Fruit fly (Drosophila melanogaster) whole organism, embryonic: Measurements from ENCODE around the gene CG8191.

Experiments used
- Antp ChIP-seq: fragments of 200-800 bp; sonication (Bioruptor generic); optimal IDR thresholded peaks from 3 replicates; lab custom pipeline; 2016; ENCODE audit warnings: missing biosample characterization, missing genetic modification characterization
- B-H1 ChIP-seq: fragments of 200-800 bp; sonication (Bioruptor generic); IDR thresholded peaks from 3 replicates; pipeline ENCODE4 v1.3.6; 2022; ENCODE audit warnings: missing biosample characterization, missing genetic modification characterization
- Bgb ChIP-seq: fragments of 200-800 bp; sonication (Bioruptor generic); IDR thresholded peaks from 2 replicates; pipeline ENCODE4 v1.3.6; 2022; ENCODE audit warnings: missing biosample characterization, missing genetic modification characterization; ENCODE audit not compliant: partially characterized antibody
- CG10321 ChIP-seq: fragments of 200-800 bp; sonication (Bioruptor generic); IDR thresholded peaks from 2 replicates; pipeline ENCODE4 v1.3.6; 2022; ENCODE audit warnings: missing biosample characterization, missing genetic modification characterization
- CG10654 ChIP-seq: fragments of 200-800 bp; sonication (Bioruptor generic); optimal IDR thresholded peaks from 2 replicates; lab custom pipeline; 2016; ENCODE audit warnings: missing biosample characterization, missing genetic modification characterization
- CG12659 ChIP-seq: fragments of 200-800 bp; sonication (Bioruptor generic); optimal IDR thresholded peaks from 3 replicates; lab custom pipeline; 2017; ENCODE audit warnings: mild to moderate bottlenecking, missing biosample characterization, missing genetic modification reagents, missing genetic modification characterization
- CG12942 ChIP-seq: fragments of 200-800 bp; sonication (Bioruptor generic); optimal IDR thresholded peaks from 3 replicates; lab custom pipeline; 2016; ENCODE audit warnings: missing biosample characterization, missing genetic modification characterization
- CG17359 ChIP-seq: fragments of 200-800 bp; sonication (Bioruptor generic); optimal IDR thresholded peaks from 3 replicates; lab custom pipeline; 2018; ENCODE audit warnings: missing biosample characterization, mild to moderate bottlenecking, missing genetic modification characterization, moderate library complexity
- CG17612 ChIP-seq: fragments of 200-800 bp; sonication (Bioruptor generic); IDR thresholded peaks from 2 replicates; pipeline ENCODE4 v1.3.6; 2022; ENCODE audit warnings: missing biosample characterization, missing genetic modification characterization
- CG17912 ChIP-seq: fragments of 200-800 bp; sonication (Bioruptor generic); optimal IDR thresholded peaks from 2 replicates; lab custom pipeline; 2018; ENCODE audit warnings: missing biosample characterization, mild to moderate bottlenecking, missing genetic modification characterization
- CG18476 ChIP-seq: fragments of 200-800 bp; sonication (Bioruptor generic); optimal IDR thresholded peaks from 2 replicates; lab custom pipeline; 2016; ENCODE audit warnings: missing biosample characterization, mild to moderate bottlenecking, missing genetic modification characterization
- CG31441 ChIP-seq: fragments of 200-800 bp; sonication (Bioruptor generic); IDR thresholded peaks from 2 replicates; pipeline ENCODE4 v1.3.6; 2022; ENCODE audit warnings: missing biosample characterization, missing genetic modification characterization
- CG33557 ChIP-seq: fragments of 200-800 bp; sonication (Bioruptor generic); optimal IDR thresholded peaks from 2 replicates; lab custom pipeline; 2019; ENCODE audit warnings: missing biosample characterization, mild to moderate bottlenecking, missing genetic modification characterization, moderate library complexity
- CG4360 ChIP-seq: fragments of 200-800 bp; sonication (Bioruptor generic); IDR thresholded peaks from 2 replicates; pipeline ENCODE4 v1.3.6; 2022; ENCODE audit warnings: missing biosample characterization, missing genetic modification characterization
- CG4707 ChIP-seq: fragments of 200-800 bp; sonication (Bioruptor generic); optimal IDR thresholded peaks from 2 replicates; lab custom pipeline; 2018; ENCODE audit warnings: missing biosample characterization, mild to moderate bottlenecking, missing genetic modification characterization, moderate library complexity
- CG4854 ChIP-seq: fragments of 200-800 bp; sonication (Bioruptor generic); optimal IDR thresholded peaks from 2 replicates; lab custom pipeline; 2016; ENCODE audit warnings: missing biosample characterization, missing genetic modification characterization, inconsistent platforms
- CG6272 ChIP-seq: fragments of 200-800 bp; sonication (Bioruptor generic); IDR thresholded peaks from 2 replicates; pipeline ENCODE4 v1.3.6; 2022; ENCODE audit warnings: missing biosample characterization, missing genetic modification characterization
- CG8290 ChIP-seq, 3 experiments: fragments of 200-800 bp; sonication (Bioruptor generic); optimal IDR thresholded peaks; 2 replicates each; lab custom pipeline; 2016 to 2019; ENCODE audit warnings: missing biosample characterization in 3 of 3, missing genetic modification characterization in 3 of 3, mild to moderate bottlenecking in 2 of 3, moderate library complexity in 1 of 3
- CG9797 ChIP-seq: fragments of 200-800 bp; sonication (Bioruptor generic); optimal IDR thresholded peaks from 3 replicates; lab custom pipeline; 2018; ENCODE audit warnings: missing biosample characterization, mild to moderate bottlenecking, missing genetic modification characterization
- Chrac-16 ChIP-seq: fragments of 200-800 bp; sonication (Bioruptor generic); optimal IDR thresholded peaks from 3 replicates; lab custom pipeline; 2016; ENCODE audit warnings: missing biosample characterization, missing genetic modification characterization
- E2f1 ChIP-seq: fragments of 200-800 bp; sonication (Bioruptor generic); IDR thresholded peaks from 2 replicates; pipeline ENCODE4 v1.3.6; 2022; ENCODE audit warnings: missing biosample characterization, missing genetic modification characterization
- E2f2 ChIP-seq: fragments of 200-800 bp; sonication (Bioruptor generic); IDR thresholded peaks from 2 replicates; pipeline ENCODE4 v1.3.6; 2022; ENCODE audit warnings: missing biosample characterization, missing genetic modification characterization
- Kr ChIP-seq: fragments of 200-800 bp; sonication (Bioruptor generic); optimal IDR thresholded peaks from 2 replicates; lab custom pipeline; 2017; ENCODE audit warnings: missing biosample characterization, mild to moderate bottlenecking, missing genetic modification characterization
- Lhr ChIP-seq: fragments of 200-800 bp; sonication (Bioruptor generic); optimal IDR thresholded peaks from 3 replicates; lab custom pipeline; 2017; ENCODE audit warnings: mild to moderate bottlenecking, missing biosample characterization, missing genetic modification reagents, missing genetic modification characterization
- NK7.1 ChIP-seq: fragments of 200-800 bp; sonication (Bioruptor generic); optimal IDR thresholded peaks from 3 replicates; lab custom pipeline; 2016; ENCODE audit warnings: missing biosample characterization, missing genetic modification characterization
- Opbp ChIP-seq: fragments of 200-800 bp; sonication (Bioruptor generic); IDR thresholded peaks from 3 replicates; pipeline ENCODE4 v1.3.6; 2022; ENCODE audit warnings: missing biosample characterization, missing genetic modification characterization; ENCODE audit not compliant: partially characterized antibody
- Rfx ChIP-seq: fragments of 200-800 bp; sonication (Bioruptor generic); IDR thresholded peaks from 2 replicates; pipeline ENCODE4 v1.3.6; 2022; ENCODE audit warnings: missing biosample characterization, missing genetic modification characterization
- Spps ChIP-seq: fragments of 200-800 bp; sonication (Bioruptor generic); optimal IDR thresholded peaks from 2 replicates; lab custom pipeline; 2018; ENCODE audit warnings: missing biosample characterization, mild to moderate bottlenecking, missing genetic modification characterization
- Stat92E ChIP-seq, 3 experiments: fragments of >200 bp in 2 of 3; fragments of 200-800 bp in 1 of 3; sonication (Bioruptor generic) in 1 of 3; optimal IDR thresholded peaks; 2 replicates each; lab custom pipeline; 2017 to 2019; ENCODE audit warnings: missing biosample characterization in 3 of 3, missing genetic modification characterization in 3 of 3, mild to moderate bottlenecking in 1 of 3, moderate library complexity in 1 of 3
- Tbp ChIP-seq: fragments of >200 bp; optimal IDR thresholded peaks from 2 replicates; lab custom pipeline; 2018; ENCODE audit warnings: missing biosample characterization, missing genetic modification characterization
- Vsx1 ChIP-seq: fragments of 200-800 bp; sonication (Bioruptor generic); optimal IDR thresholded peaks from 2 replicates; lab custom pipeline; 2017; ENCODE audit warnings: missing biosample characterization, mild to moderate bottlenecking, missing genetic modification characterization, missing genetic modification reagents
- ash1 ChIP-seq: fragments of 200-800 bp; sonication (Bioruptor generic); optimal IDR thresholded peaks from 2 replicates; lab custom pipeline; 2018; ENCODE audit warnings: missing biosample characterization, mild to moderate bottlenecking, missing genetic modification characterization
- cg ChIP-seq: fragments of 200-800 bp; sonication (Bioruptor generic); optimal IDR thresholded peaks from 3 replicates; lab custom pipeline; 2019; ENCODE audit warnings: missing biosample characterization, mild to moderate bottlenecking, missing genetic modification characterization, moderate library complexity
- chif ChIP-seq, 2 experiments: fragments of 200-800 bp; sonication (Bioruptor generic); optimal IDR thresholded peaks; 3 replicates each; lab custom pipeline; 2016; ENCODE audit warnings: missing biosample characterization in 2 of 2, missing genetic modification characterization in 2 of 2
- ci ChIP-seq: fragments of 200-800 bp; sonication (Bioruptor generic); IDR thresholded peaks from 3 replicates; pipeline ENCODE4 v1.3.6; 2022; ENCODE audit warnings: missing biosample characterization, missing genetic modification characterization
- cwo ChIP-seq: fragments of 200-800 bp; sonication (Bioruptor generic); optimal IDR thresholded peaks from 3 replicates; lab custom pipeline; 2017; ENCODE audit warnings: missing biosample characterization, missing genetic modification characterization, mild to moderate bottlenecking, moderate library complexity, missing genetic modification reagents
- dm ChIP-seq: fragments of 200-800 bp; sonication (Bioruptor generic); optimal IDR thresholded peaks from 3 replicates; lab custom pipeline; 2016; ENCODE audit warnings: missing biosample characterization, missing genetic modification characterization
- dpn ChIP-seq, 2 experiments: fragments of 200-800 bp; sonication (Bioruptor generic); optimal IDR thresholded peaks; 3 replicates each; lab custom pipeline; 2016; ENCODE audit warnings: missing biosample characterization in 2 of 2, missing genetic modification characterization in 2 of 2
- esg ChIP-seq: fragments of 200-800 bp; sonication (Bioruptor generic); conservative IDR thresholded peaks from 2 replicates; pipeline ENCODE4 v1.3.6; 2022; ENCODE audit warnings: missing biosample characterization, missing genetic modification characterization
- eve ChIP-seq, 2 experiments: fragments of >200 bp; optimal IDR thresholded peaks; 2 replicates each; lab custom pipeline; 2017; ENCODE audit warnings: missing biosample characterization in 2 of 2, missing genetic modification characterization in 2 of 2
- fd102C ChIP-seq: fragments of 200-800 bp; sonication (Bioruptor generic); optimal IDR thresholded peaks from 2 replicates; lab custom pipeline; 2018; ENCODE audit warnings: missing biosample characterization, mild to moderate bottlenecking, missing genetic modification characterization, moderate library complexity
- gem ChIP-seq: fragments of 200-800 bp; sonication (Bioruptor generic); optimal IDR thresholded peaks from 2 replicates; lab custom pipeline; 2019; ENCODE audit warnings: missing biosample characterization, mild to moderate bottlenecking, missing genetic modification characterization, moderate library complexity
- gsb ChIP-seq: fragments of 200-800 bp; sonication (Bioruptor generic); IDR thresholded peaks from 2 replicates; pipeline ENCODE4 v1.3.6; 2022; ENCODE audit warnings: missing biosample characterization, missing genetic modification characterization
- inv ChIP-seq: fragments of 200-800 bp; sonication (Bioruptor generic); IDR thresholded peaks from 2 replicates; pipeline ENCODE4 v1.3.6; 2022; ENCODE audit warnings: missing biosample characterization, missing genetic modification characterization; ENCODE audit not compliant: partially characterized antibody
- jigr1 ChIP-seq: fragments of 200-800 bp; sonication (Bioruptor generic); IDR thresholded peaks from 3 replicates; pipeline ENCODE4 v1.3.6; 2022; ENCODE audit warnings: missing biosample characterization, missing genetic modification characterization
- knrl ChIP-seq: fragments of 200-800 bp; sonication (Bioruptor generic); IDR thresholded peaks from 3 replicates; pipeline ENCODE4 v1.3.6; 2022; ENCODE audit warnings: missing biosample characterization, missing genetic modification characterization; ENCODE audit not compliant: partially characterized antibody
- onecut ChIP-seq: fragments of 200-800 bp; sonication (Bioruptor generic); IDR thresholded peaks from 2 replicates; pipeline ENCODE4 v1.3.6; 2022; ENCODE audit warnings: missing biosample characterization, missing genetic modification characterization
- org-1 ChIP-seq: fragments of 200-800 bp; sonication (Bioruptor generic); optimal IDR thresholded peaks from 2 replicates; lab custom pipeline; 2017; ENCODE audit warnings: missing biosample characterization, missing genetic modification characterization
- run ChIP-seq: fragments of 200-800 bp; sonication (Bioruptor generic); optimal IDR thresholded peaks from 3 replicates; lab custom pipeline; 2018; ENCODE audit warnings: missing biosample characterization, mild to moderate bottlenecking, missing genetic modification characterization
- sens ChIP-seq: fragments of 200-800 bp; sonication (Bioruptor generic); peaks from one replicate; lab custom pipeline; 2016; ENCODE audit warnings: missing biosample characterization, missing genetic modification characterization
- vvl ChIP-seq: fragments of 200-800 bp; sonication (Bioruptor generic); IDR thresholded peaks from 2 replicates; pipeline ENCODE4 v1.3.6; 2022; ENCODE audit warnings: missing biosample characterization, missing genetic modification characterization

Gene CG8191

DNA sequence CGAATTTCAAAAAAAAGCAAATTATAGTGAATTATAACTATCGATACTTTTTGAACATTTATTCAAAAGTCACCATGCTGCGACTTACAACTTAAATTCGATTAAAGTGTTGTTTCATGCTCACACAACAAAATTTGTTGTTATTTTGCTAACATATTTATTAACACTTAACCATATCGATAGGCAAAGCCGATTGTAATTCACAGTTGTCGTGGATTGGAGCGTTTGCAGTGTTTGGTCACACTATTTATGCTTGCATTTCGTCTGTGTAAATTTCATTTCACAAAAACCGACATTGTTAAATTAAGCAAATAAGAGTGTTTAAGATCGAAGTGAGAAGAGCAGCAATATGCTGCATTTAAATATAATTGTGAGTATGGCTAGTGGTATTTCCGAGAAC lies 19.6 kb upstream of the CG8191 start, which contains the start of gene HUWE1 (continued):
- peak; percentile 72 for TF ChIP-seq inv (GFP tag; lab: Robert Waterston, UW)
- TF ChIP-seq knrl (GFP tag; lab: Robert Waterston, UW): peak; percentile 82
- TF ChIP-seq gem: no peak
- no peak for TF ChIP-seq onecut (GFP tag; lab: Robert Waterston, UW)
- peak; percentile 58 for TF ChIP-seq Rfx (GFP tag; lab: Robert Waterston, UW)
- no peak for TF ChIP-seq Vsx1 (GFP tag; lab: Kevin White, UChicago)
- TF ChIP-seq CG4360 (GFP tag; lab: Robert Waterston, UW): peak; percentile 45; the same call in 1 of the 2 replicates
- no peak for TF ChIP-seq cg (GFP tag; lab: Kevin White, UChicago)
- no peak for TF ChIP-seq CG10321
- peak in 1 of 2 experiments; percentile 4 for TF ChIP-seq dpn (GFP tag; optimal IDR thresholded peaks at IDR 0.05; lab: Kevin White, UChicago)
- no peak for TF ChIP-seq Antp (GFP tag; lab: Kevin White, UChicago)
- TF ChIP-seq CG18476 (GFP tag; lab: Kevin White, UChicago): no peak
- TF ChIP-seq eve (GFP tag; optimal IDR thresholded peaks at IDR 0.05; lab: Kevin White, UChicago): no peak
- TF ChIP-seq B-H1: no peak
- 0 out of 2 replicates have a peak, but pooled peaks have one; percentile 5 for TF ChIP-seq vvl
- TF ChIP-seq Bgb: peak; percentile 79
- TF ChIP-seq fd102C (GFP tag; lab: Kevin White, UChicago): no peak
- peak; percentile 73 for TF ChIP-seq CG12659 (GFP tag; lab: Kevin White, UChicago)
- no peak for TF ChIP-seq esg (GFP tag; lab: Robert Waterston, UW)
- peak; percentile 81 for TF ChIP-seq Opbp (GFP tag; lab: Robert Waterston, UW)
- no peak for TF ChIP-seq ci (GFP tag; lab: Robert Waterston, UW)
- TF ChIP-seq CG17359: no peak
- TF ChIP-seq CG8290 (GFP tag; optimal IDR thresholded peaks at IDR 0.05; lab: Kevin White, UChicago): no peak
- TF ChIP-seq CG8290 (tag; optimal IDR thresholded peaks at IDR 0.05; lab: Kevin White, UChicago): no peak
- TF ChIP-seq Spps (tag; lab: Kevin White, UChicago): no peak
- TF ChIP-seq NK7.1 (GFP tag; lab: Kevin White, UChicago): no peak
- no peak for TF ChIP-seq E2f1 (GFP tag; lab: Robert Waterston, UW)
- no peak for TF ChIP-seq CG4854 (GFP tag; lab: Kevin White, UChicago)
- TF ChIP-seq CG33557 (GFP tag; lab: Kevin White, UChicago): peak; percentile 5
- no peak for TF ChIP-seq CG12942 (GFP tag; lab: Kevin White, UChicago)
- TF ChIP-seq chif (GFP tag; optimal IDR thresholded peaks at IDR 0.05; lab: Kevin White, UChicago): no peak
- TF ChIP-seq Lhr: no peak
- TF ChIP-seq dm: peak; percentile 63
- TF ChIP-seq jigr1: no peak
- TF ChIP-seq run: no peak
- no peak for TF ChIP-seq gsb (GFP tag; lab: Robert Waterston, UW)
- TF ChIP-seq E2f2 (GFP tag; lab: Robert Waterston, UW): peak; percentile 72
- no peak for TF ChIP-seq Kr (GFP tag; lab: Kevin White, UChicago)
- TF ChIP-seq CG17612: no peak
- TF ChIP-seq CG9797 (GFP tag; lab: Kevin White, UChicago): peak; percentile 66
- peak; percentile 17 for TF ChIP-seq CG17912 (GFP tag; lab: Kevin White, UChicago)
- TF ChIP-seq CG31441: no peak
- no peak for TF ChIP-seq CG4707 (GFP tag; lab: Kevin White, UChicago)
- no peak for TF ChIP-seq org-1 (GFP tag; lab: Kevin White, UChicago)
- TF ChIP-seq cwo (GFP tag; lab: Kevin White, UChicago): no peak
- no peak for TF ChIP-seq Chrac-16 (GFP tag; lab: Kevin White, UChicago)
- TF ChIP-seq Tbp (GFP tag; lab: Kevin White, UChicago): no peak
- peak in 1 of 3 experiments; percentile 1 for TF ChIP-seq Stat92E (GFP tag; optimal IDR thresholded peaks at IDR 0.05; lab: Kevin White, UChicago)
- TF ChIP-seq CG10654: no peak
- TF ChIP-seq ash1: no peak
- TF ChIP-seq CG6272 (GFP tag; lab: Robert Waterston, UW): no peak
- TF ChIP-seq sens (GFP tag; lab: Kevin White, UChicago): no peak
